Worm (Caenorhabditis elegans): ENCODE data around the gene gpla-1.

DNA sequence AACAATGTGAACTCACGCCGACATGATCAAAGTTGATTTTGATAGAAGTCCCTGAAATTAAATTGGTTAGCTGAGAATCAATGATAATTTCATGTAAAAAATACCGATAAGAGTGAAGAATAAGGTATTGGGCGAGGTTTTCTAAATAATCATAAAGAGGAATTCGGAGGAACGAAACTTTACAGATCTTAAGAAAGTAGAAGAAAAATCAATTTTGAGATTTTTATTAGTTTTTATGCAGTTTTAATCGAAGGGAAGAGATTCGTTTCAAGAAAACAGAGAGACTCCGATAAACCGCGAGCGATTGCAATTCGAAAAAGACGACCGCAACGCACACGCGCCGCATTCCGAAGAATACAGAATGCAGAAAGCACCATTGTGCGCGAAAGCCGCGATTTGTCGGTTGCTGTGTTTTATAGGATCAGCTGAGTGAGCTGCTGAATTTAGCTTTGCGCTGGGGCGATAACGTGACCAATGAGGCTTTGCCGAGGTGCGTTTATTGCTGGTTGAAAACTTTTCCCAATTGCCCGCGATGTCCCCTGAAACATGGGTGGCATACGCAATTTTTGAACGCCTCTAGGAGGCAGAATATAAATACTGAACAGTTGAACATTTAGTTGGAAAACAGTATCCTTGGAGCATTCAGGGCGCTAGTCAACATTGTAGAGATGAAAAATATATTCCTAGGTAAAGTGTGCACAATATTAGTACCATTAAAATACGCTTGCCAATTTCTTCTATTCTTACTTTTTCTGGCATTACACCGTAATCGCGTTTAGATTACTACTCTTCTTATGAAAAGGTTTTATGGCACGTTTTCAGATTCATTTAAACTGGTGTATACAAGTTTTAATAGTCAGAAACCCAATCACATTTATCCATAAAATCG, 42.3 kb upstream of the gpla-1 start, which contains the start of gene snr-4:
- TF ChIP-seq ama-1 (optimal IDR thresholded peaks at IDR 0.05) (peak; percentile 98), mxl-3 (GFP tag; optimal IDR thresholded peaks at IDR 0.05) (peak; percentile 84), snpc-4 (tag; optimal IDR thresholded peaks at IDR 0.05) (peak; percentile 97), nhr-10 (tag; optimal IDR thresholded peaks at IDR 0.05) (no peak), lin-13 (GFP tag; optimal IDR thresholded peaks at IDR 0.05) (peak; percentile 86), nhr-77 (tag; optimal IDR thresholded peaks at IDR 0.05) (peak; percentile 90), F49E8.2 (tag; optimal IDR thresholded peaks at IDR 0.05; ENCODE audit: borderline replicate concordance) (peak; percentile 94), hif-1 (tag; optimal IDR thresholded peaks at IDR 0.05) (peak; percentile 50 to 84), nhr-28 (tag; optimal IDR thresholded peaks at IDR 0.05) (peak; percentile 85)

All from whole organism, L4 larva.